Worm (Caenorhabditis elegans) whole organism, late embryonic: ENCODE measurements around the gene prdx-6.

Source experiments
- C38D4.7 ChIP-seq: fragments of 200-800 bp; sonication (Bioruptor generic); optimal IDR thresholded peaks from 2 replicates; lab custom pipeline; 2018; ENCODE audit warnings: mild to moderate bottlenecking, missing genetic modification characterization, moderate library complexity, missing compliant biosample characterization
- ahr-1 ChIP-seq: sonication (generic microtip); optimal IDR thresholded peaks from 2 replicates; lab custom pipeline; 2016; ENCODE audit warnings: missing genetic modification characterization, missing compliant biosample characterization
- ceh-14 ChIP-seq: sonication (generic microtip); optimal IDR thresholded peaks from 2 replicates; lab custom pipeline; 2016; ENCODE audit warnings: missing genotype, missing genetic modification characterization, missing compliant biosample characterization
- ceh-34 ChIP-seq: sonication (generic microtip); optimal IDR thresholded peaks from 2 replicates; lab custom pipeline; 2016; ENCODE audit warnings: mild to moderate bottlenecking, missing genetic modification characterization, missing compliant biosample characterization
- nhr-11 ChIP-seq: fragments of 150-350 bp; optimal IDR thresholded peaks from 2 replicates; lab custom pipeline; 2014; ENCODE audit warnings: missing biosample characterization, missing genetic modification characterization
- nhr-232 ChIP-seq: sonication (generic microtip); optimal IDR thresholded peaks from 2 replicates; lab custom pipeline; 2016; ENCODE audit warnings: missing genetic modification characterization, missing compliant biosample characterization
- ttx-3 ChIP-seq: sonication (generic microtip); optimal IDR thresholded peaks from 2 replicates; lab custom pipeline; 2016; ENCODE audit warnings: missing genetic modification reagents, missing genetic modification characterization, missing compliant biosample characterization
- unc-3 ChIP-seq, 2 experiments: fragments of 200-800 bp in 1 of 2; sonication (Bioruptor generic) in 1 of 2; sonication (generic microtip) in 1 of 2; conservative IDR thresholded peaks in 1 of 2; optimal IDR thresholded peaks in 1 of 2; 2 replicates each; pipeline versions ENCODE4 v1.3.6 to Lab custom; 2016 to 2022; ENCODE audit warnings: missing compliant biosample characterization in 2 of 2, missing genetic modification characterization in 2 of 2, missing genetic modification reagents in 1 of 2

ce11 chrIV:207885-208284 is 10.5 kb upstream of the prdx-6 start, which contains the start of gene Y38C1AA.1:
- TF ChIP-seq ttx-3 (no peak), ceh-14 (tag; lab: Kevin White, UChicago) (no peak), ceh-34 (no peak), nhr-232 (no peak), nhr-11 (tag; lab: Kevin White, UChicago) (no peak), ahr-1 (tag; lab: Kevin White, UChicago) (no peak), unc-3 (GFP tag; conservative IDR thresholded peaks at IDR 0.05; lab: Robert Waterston, UW) (no peak), unc-3 (tag; optimal IDR thresholded peaks at IDR 0.05; lab: Kevin White, UChicago) (no peak), C38D4.7 (no peak)
